Worm (Caenorhabditis elegans) whole organism, early embryonic: ENCODE data around the gene Y43F8C.15.

Experiments
- B0310.2 ChIP-seq: sonication (generic microtip); optimal IDR thresholded peaks from 2 replicates; lab custom pipeline; 2016; ENCODE audit warnings: mild to moderate bottlenecking, missing genetic modification characterization, missing compliant biosample characterization
- F13C5.2 ChIP-seq: sonication (generic microtip); optimal IDR thresholded peaks from 2 replicates; lab custom pipeline; 2017; ENCODE audit warnings: mild to moderate bottlenecking, missing genetic modification characterization, inconsistent platforms, missing compliant biosample characterization
- aly-1 ChIP-seq: sonication (generic microtip); optimal IDR thresholded peaks from 2 replicates; lab custom pipeline; 2016; ENCODE audit warnings: missing genetic modification characterization, missing compliant biosample characterization
- ama-1 ChIP-seq: fragments of 150-350 bp; optimal IDR thresholded peaks from 2 replicates; lab custom pipeline; 2014
- ceh-13 ChIP-seq: fragments of 200-800 bp; sonication (Bioruptor generic); optimal IDR thresholded peaks from 2 replicates; lab custom pipeline; 2018; ENCODE audit warnings: mild to moderate bottlenecking, missing genetic modification characterization, missing compliant biosample characterization
- ceh-36 ChIP-seq: sonication (generic microtip); optimal IDR thresholded peaks from 2 replicates; lab custom pipeline; 2016; ENCODE audit warnings: missing genetic modification characterization, inconsistent platforms, missing compliant biosample characterization
- ets-7 ChIP-seq: sonication (generic microtip); optimal IDR thresholded peaks from 2 replicates; lab custom pipeline; 2016; ENCODE audit warnings: missing genotype, missing genetic modification characterization, missing compliant biosample characterization
- flt-1 ChIP-seq: fragments of 200-800 bp; sonication (Bioruptor generic); IDR thresholded peaks from 2 replicates; pipeline ENCODE4 v1.3.6; 2022; ENCODE audit warnings: missing genetic modification characterization, missing compliant biosample characterization
- hmbx-1 ChIP-seq: sonication (generic microtip); optimal IDR thresholded peaks from 2 replicates; lab custom pipeline; 2016; ENCODE audit warnings: mild to moderate bottlenecking, missing genetic modification characterization, missing compliant biosample characterization
- hmg-4 ChIP-seq: fragments of 200-800 bp; sonication (Bioruptor generic); optimal IDR thresholded peaks from 2 replicates; lab custom pipeline; 2018; ENCODE audit warnings: mild to moderate bottlenecking, missing genetic modification characterization, missing compliant biosample characterization
- hnd-1 ChIP-seq: sonication (generic microtip); optimal IDR thresholded peaks from 2 replicates; lab custom pipeline; 2016; ENCODE audit warnings: missing genetic modification characterization, missing compliant biosample characterization
- pes-1 ChIP-seq: fragments of 200-800 bp; sonication (Bioruptor generic); IDR thresholded peaks from 2 replicates; pipeline ENCODE4 v1.3.6; 2022; ENCODE audit warnings: missing genetic modification reagents, missing genetic modification characterization, missing compliant biosample characterization
- scrt-1 ChIP-seq: fragments of 200-800 bp; sonication (Bioruptor generic); IDR thresholded peaks from 2 replicates; pipeline ENCODE4 v1.3.6; 2022; ENCODE audit warnings: missing genetic modification characterization, missing compliant biosample characterization
- sea-1 ChIP-seq: fragments of 200-800 bp; sonication (Bioruptor generic); conservative IDR thresholded peaks from 2 replicates; pipeline ENCODE4 v1.3.6; 2022; ENCODE audit warnings: missing genetic modification characterization, missing compliant biosample characterization
- tbx-11 ChIP-seq: fragments of 200-800 bp; sonication (Bioruptor generic); IDR thresholded peaks from 2 replicates; pipeline ENCODE4 v1.3.6; 2022; ENCODE audit warnings: missing genetic modification characterization, missing compliant biosample characterization
- tbx-37 ChIP-seq: fragments of 200-800 bp; sonication (Bioruptor generic); conservative IDR thresholded peaks from 2 replicates; pipeline ENCODE4 v1.3.6; 2022; ENCODE audit warnings: missing genetic modification reagents, missing genetic modification characterization, missing compliant biosample characterization
- tra-4 ChIP-seq: sonication (generic microtip); optimal IDR thresholded peaks from 2 replicates; lab custom pipeline; 2017; ENCODE audit warnings: missing genetic modification characterization, missing compliant biosample characterization

Gene Y43F8C.15

DNA sequence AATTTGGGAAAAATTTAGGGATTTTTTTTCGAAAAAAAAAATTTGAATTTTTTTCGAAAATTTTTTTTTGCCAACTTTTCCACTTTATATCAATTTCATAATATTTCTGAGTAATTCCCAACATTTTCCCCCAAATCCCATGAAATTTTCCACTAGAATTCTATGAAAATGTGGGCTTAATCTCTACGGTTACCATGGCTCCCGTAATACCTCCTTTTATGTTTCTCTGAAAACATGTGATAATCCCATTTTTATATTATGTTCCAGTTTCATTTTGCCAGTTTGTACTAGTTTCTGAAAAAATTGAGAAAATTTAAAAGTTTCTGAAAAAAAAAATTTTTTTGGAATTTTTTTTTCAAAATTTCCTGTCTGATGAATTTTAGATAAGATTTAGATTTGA, 42.2 kb downstream of the Y43F8C.15 start:
- TF ChIP-seq hnd-1 (no peak), ama-1 (lab: Kevin White, UChicago) (no peak), tbx-11 (no peak), hmg-4 (GFP tag; lab: Kevin White, UChicago) (no peak), tbx-37 (GFP tag; lab: Robert Waterston, UW) (no peak), aly-1 (tag; lab: Kevin White, UChicago) (no peak), scrt-1 (GFP tag; lab: Robert Waterston, UW) (no peak), ceh-36 (tag; lab: Kevin White, UChicago) (no peak), flt-1 (GFP tag; lab: Robert Waterston, UW) (no peak), ets-7 (tag; lab: Kevin White, UChicago) (no peak), F13C5.2 (tag; lab: Kevin White, UChicago) (no peak), hmbx-1 (no peak), tra-4 (tag; lab: Kevin White, UChicago) (no peak), pes-1 (no peak), ceh-13 (GFP tag; lab: Kevin White, UChicago) (no peak), sea-1 (GFP tag; lab: Robert Waterston, UW) (no peak), B0310.2 (tag; lab: Kevin White, UChicago) (no peak)

DNA sequence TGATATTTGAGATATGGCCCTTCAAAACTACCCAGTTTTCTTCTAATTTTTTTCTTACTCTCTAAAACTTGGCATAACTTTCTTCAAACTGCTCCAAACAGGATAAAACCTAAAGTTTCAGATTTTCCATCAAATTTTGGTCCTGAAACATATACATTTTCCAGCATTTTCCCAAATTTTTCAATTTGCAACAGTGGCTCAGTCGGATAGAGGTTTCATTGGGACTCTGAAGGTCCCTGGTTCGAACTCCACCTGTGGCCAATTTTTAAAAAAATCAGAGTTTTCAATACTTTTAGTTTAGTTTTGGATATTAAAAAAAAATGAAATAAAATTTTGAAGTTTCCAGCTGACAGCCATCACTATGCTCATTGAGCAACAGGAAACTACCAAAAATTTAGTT, 42.7 kb downstream of the Y43F8C.15 start:
- TF ChIP-seq hnd-1, result no peak
- TF ChIP-seq tbx-37 (GFP tag; lab: Robert Waterston, UW), result no peak
- no peak for TF ChIP-seq ets-7 (tag; lab: Kevin White, UChicago)
- no peak for TF ChIP-seq hmbx-1
- TF ChIP-seq ceh-36 (tag; lab: Kevin White, UChicago), result no peak
- no peak for TF ChIP-seq tra-4 (tag; lab: Kevin White, UChicago)
- TF ChIP-seq flt-1 (GFP tag; lab: Robert Waterston, UW), result no peak
- TF ChIP-seq sea-1 (GFP tag; lab: Robert Waterston, UW), result no peak

DNA sequence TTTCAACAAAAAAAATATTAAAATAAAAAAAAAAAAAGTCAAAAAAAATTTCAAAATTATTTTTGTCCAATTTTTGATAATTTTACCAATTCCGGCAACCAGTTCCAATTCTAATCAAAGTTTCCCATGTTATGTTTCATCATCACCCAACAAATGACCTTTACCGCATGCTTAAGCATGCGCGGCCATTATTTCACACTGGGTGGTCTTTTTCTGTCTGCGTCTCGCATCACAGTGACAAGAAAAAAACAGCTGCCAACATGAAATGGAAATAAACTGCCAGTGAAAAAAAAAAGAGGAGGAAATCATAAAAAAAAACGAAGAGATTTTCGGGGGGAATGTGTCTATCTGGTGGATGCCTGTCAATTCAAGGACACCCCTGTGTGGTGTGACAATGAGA, 44.1 kb downstream of the Y43F8C.15 start:
- TF ChIP-seq hmbx-1 (no peak), pes-1 (no peak), tbx-11 (no peak), scrt-1 (GFP tag; lab: Robert Waterston, UW) (no peak), hmg-4 (GFP tag; lab: Kevin White, UChicago) (no peak)

- peak; percentile 71 for TF ChIP-seq ceh-36 (tag; lab: Kevin White, UChicago)
- no peak for TF ChIP-seq scrt-1 (GFP tag; lab: Robert Waterston, UW)
Observed at ce11 chrV:19664574-19664973, 45.8 kb downstream of the Y43F8C.15 start.
